Fruit fly (Drosophila melanogaster) whole organism, embryonic: ENCODE data around the gene CG43402.

Experiments used
- Antp ChIP-seq: fragments of 200-800 bp; sonication (Bioruptor generic); optimal IDR thresholded peaks from 3 replicates; lab custom pipeline; 2016; ENCODE audit warnings: missing biosample characterization, missing genetic modification characterization
- B-H1 ChIP-seq: fragments of 200-800 bp; sonication (Bioruptor generic); IDR thresholded peaks from 3 replicates; pipeline ENCODE4 v1.3.6; 2022; ENCODE audit warnings: missing biosample characterization, missing genetic modification characterization
- B-H2 ChIP-seq: fragments of 200-800 bp; sonication (Bioruptor generic); optimal IDR thresholded peaks from 2 replicates; lab custom pipeline; 2018; ENCODE audit warnings: missing biosample characterization, mild to moderate bottlenecking, missing genetic modification characterization
- CG10462 ChIP-seq: fragments of 200-800 bp; sonication (Bioruptor generic); optimal IDR thresholded peaks from 2 replicates; lab custom pipeline; 2016; ENCODE audit warnings: missing biosample characterization, missing genetic modification characterization
- CG10654 ChIP-seq: fragments of 200-800 bp; sonication (Bioruptor generic); optimal IDR thresholded peaks from 2 replicates; lab custom pipeline; 2016; ENCODE audit warnings: missing biosample characterization, missing genetic modification characterization
- CG11723 ChIP-seq: fragments of 200-800 bp; sonication (Bioruptor generic); optimal IDR thresholded peaks from 2 replicates; lab custom pipeline; 2017; ENCODE audit warnings: missing biosample characterization, mild to moderate bottlenecking, missing genetic modification characterization
- CG12155 ChIP-seq: fragments of 200-800 bp; sonication (Bioruptor generic); optimal IDR thresholded peaks from 3 replicates; lab custom pipeline; 2016; ENCODE audit warnings: missing biosample characterization, missing genetic modification characterization
- CG12219 ChIP-seq: fragments of 200-800 bp; sonication (Bioruptor generic); optimal IDR thresholded peaks from 3 replicates; lab custom pipeline; 2018; ENCODE audit warnings: missing biosample characterization, mild to moderate bottlenecking, missing genetic modification characterization
- CG12942 ChIP-seq: fragments of 200-800 bp; sonication (Bioruptor generic); optimal IDR thresholded peaks from 3 replicates; lab custom pipeline; 2016; ENCODE audit warnings: missing biosample characterization, missing genetic modification characterization
- CG13296 ChIP-seq: fragments of 200-800 bp; sonication (Bioruptor generic); optimal IDR thresholded peaks from 3 replicates; lab custom pipeline; 2018; ENCODE audit warnings: missing biosample characterization, mild to moderate bottlenecking, missing genetic modification characterization
- CG13424 ChIP-seq: fragments of 200-800 bp; sonication (Bioruptor generic); optimal IDR thresholded peaks from 2 replicates; lab custom pipeline; 2019; ENCODE audit warnings: missing biosample characterization, mild to moderate bottlenecking, missing genetic modification characterization, moderate library complexity
- CG14050 ChIP-seq: fragments of 200-800 bp; sonication (Bioruptor generic); IDR thresholded peaks from 3 replicates; pipeline ENCODE4 v1.3.6; 2022; ENCODE audit warnings: missing biosample characterization, missing genetic modification characterization
- CG15073 ChIP-seq: fragments of 200-800 bp; sonication (Bioruptor generic); optimal IDR thresholded peaks from 2 replicates; lab custom pipeline; 2016; ENCODE audit warnings: missing biosample characterization, missing genetic modification characterization
- CG17186 ChIP-seq: fragments of 200-800 bp; sonication (Bioruptor generic); optimal IDR thresholded peaks from 3 replicates; lab custom pipeline; 2017; ENCODE audit warnings: missing biosample characterization, missing genetic modification reagents, missing genetic modification characterization
- CG17829 ChIP-seq: fragments of 200-800 bp; optimal IDR thresholded peaks from 2 replicates; lab custom pipeline; 2019; ENCODE audit warnings: missing biosample characterization, mild to moderate bottlenecking, missing genetic modification characterization, moderate library complexity
- CG18619 ChIP-seq: fragments of 200-800 bp; sonication (Bioruptor generic); optimal IDR thresholded peaks from 3 replicates; lab custom pipeline; 2017; ENCODE audit warnings: missing biosample characterization, mild to moderate bottlenecking, missing genetic modification characterization
- CG30403 ChIP-seq: fragments of 200-800 bp; sonication (Bioruptor generic); optimal IDR thresholded peaks from 3 replicates; lab custom pipeline; 2016; ENCODE audit warnings: missing biosample characterization, missing genetic modification characterization
- CG31388 ChIP-seq: fragments of 200-800 bp; sonication (Bioruptor generic); optimal IDR thresholded peaks from 2 replicates; lab custom pipeline; 2016; ENCODE audit warnings: missing biosample characterization, missing genetic modification characterization
- CG31441 ChIP-seq: fragments of 200-800 bp; sonication (Bioruptor generic); IDR thresholded peaks from 2 replicates; pipeline ENCODE4 v1.3.6; 2022; ENCODE audit warnings: missing biosample characterization, missing genetic modification characterization
- CG4282 ChIP-seq: fragments of 200-800 bp; sonication (Bioruptor generic); optimal IDR thresholded peaks from 2 replicates; lab custom pipeline; 2016; ENCODE audit warnings: missing biosample characterization, missing genetic modification characterization
- CG5180 ChIP-seq: fragments of 200-800 bp; sonication (Bioruptor generic); optimal IDR thresholded peaks from 3 replicates; lab custom pipeline; 2017; ENCODE audit warnings: missing biosample characterization, missing genetic modification characterization, mild to moderate bottlenecking, moderate library complexity, missing genetic modification reagents
- CG5245 ChIP-seq: fragments of 200-800 bp; sonication (Bioruptor generic); optimal IDR thresholded peaks from 3 replicates; lab custom pipeline; 2016; ENCODE audit warnings: missing biosample characterization, missing genetic modification characterization
- CG7357 ChIP-seq: fragments of 200-800 bp; sonication (Bioruptor generic); IDR thresholded peaks from 3 replicates; pipeline ENCODE4 v1.3.6; 2022; ENCODE audit warnings: missing biosample characterization, missing genetic modification characterization
- CG8290 ChIP-seq, 3 experiments: fragments of 200-800 bp; sonication (Bioruptor generic); optimal IDR thresholded peaks; 2 replicates each; lab custom pipeline; 2016 to 2019; ENCODE audit warnings: missing biosample characterization in 3 of 3, missing genetic modification characterization in 3 of 3, mild to moderate bottlenecking in 2 of 3, moderate library complexity in 1 of 3
- CoRest ChIP-seq: fragments of 200-800 bp; sonication (Bioruptor generic); optimal IDR thresholded peaks from 3 replicates; lab custom pipeline; 2018; ENCODE audit warnings: missing biosample characterization, mild to moderate bottlenecking, missing genetic modification characterization, moderate library complexity
- D ChIP-seq, 2 experiments: fragments of 200-800 bp in 1 of 2; fragments of >200 bp in 1 of 2; sonication (Bioruptor generic) in 1 of 2; optimal IDR thresholded peaks; 2 replicates in 1 of 2; 3 replicates in 1 of 2; lab custom pipeline; 2017; ENCODE audit warnings: mild to moderate bottlenecking in 1 of 2, missing biosample characterization in 1 of 2, missing genetic modification characterization in 1 of 2, missing genetic modification reagents in 1 of 2
- Dip3 ChIP-seq: fragments of 200-800 bp; sonication (Bioruptor generic); optimal IDR thresholded peaks from 3 replicates; lab custom pipeline; 2016; ENCODE audit warnings: missing biosample characterization, missing genetic modification characterization
- Dref ChIP-seq: fragments of 200-800 bp; sonication (Bioruptor generic); IDR thresholded peaks from 2 replicates; pipeline ENCODE4 v1.3.6; 2022; ENCODE audit warnings: missing biosample characterization, missing genetic modification characterization
- Lim3 ChIP-seq: fragments of 200-800 bp; sonication (Bioruptor generic); IDR thresholded peaks from 2 replicates; pipeline ENCODE4 v1.3.6; 2022; ENCODE audit warnings: missing biosample characterization, missing genetic modification characterization
- MBD-R2 ChIP-seq: fragments of 200-800 bp; sonication (Bioruptor generic); IDR thresholded peaks from 2 replicates; pipeline ENCODE4 v1.3.6; 2022; ENCODE audit warnings: missing biosample characterization, missing genetic modification characterization
- NC2β ChIP-seq: fragments of 200-800 bp; sonication (Bioruptor generic); optimal IDR thresholded peaks from 2 replicates; lab custom pipeline; 2016; ENCODE audit warnings: missing biosample characterization, missing genetic modification characterization
- Opbp ChIP-seq: fragments of 200-800 bp; sonication (Bioruptor generic); IDR thresholded peaks from 3 replicates; pipeline ENCODE4 v1.3.6; 2022; ENCODE audit warnings: missing biosample characterization, missing genetic modification characterization; ENCODE audit not compliant: partially characterized antibody
- Poxn ChIP-seq: fragments of 200-800 bp; sonication (Bioruptor generic); IDR thresholded peaks from 2 replicates; pipeline ENCODE4 v1.3.6; 2022; ENCODE audit warnings: missing biosample characterization, missing genetic modification characterization
- Rfx ChIP-seq: fragments of 200-800 bp; sonication (Bioruptor generic); IDR thresholded peaks from 2 replicates; pipeline ENCODE4 v1.3.6; 2022; ENCODE audit warnings: missing biosample characterization, missing genetic modification characterization
- Six4 ChIP-seq: fragments of 200-800 bp; sonication (Bioruptor generic); optimal IDR thresholded peaks from 2 replicates; lab custom pipeline; 2016; ENCODE audit warnings: missing biosample characterization, missing genetic modification characterization
- Trl ChIP-seq, 3 experiments: fragments of >200 bp in 2 of 3; fragments of 200-800 bp in 1 of 3; sonication (Bioruptor generic) in 1 of 3; optimal IDR thresholded peaks; 2 replicates in 1 of 3; 3 replicates in 2 of 3; lab custom pipeline; 2016 to 2017; ENCODE audit warnings: missing biosample characterization in 1 of 3, missing genetic modification characterization in 1 of 3
- bcd ChIP-seq: fragments of 200-800 bp; sonication (Bioruptor generic); optimal IDR thresholded peaks from 2 replicates; lab custom pipeline; 2017; ENCODE audit warnings: missing biosample characterization, mild to moderate bottlenecking, missing genetic modification characterization
- cad ChIP-seq: fragments of >200 bp; optimal IDR thresholded peaks from 2 replicates; lab custom pipeline; 2017; ENCODE audit warnings: missing biosample characterization, missing genetic modification characterization
- cato ChIP-seq: fragments of 200-800 bp; sonication (Bioruptor generic); optimal IDR thresholded peaks from 2 replicates; lab custom pipeline; 2016; ENCODE audit warnings: missing biosample characterization, missing genetic modification characterization, borderline replicate concordance
- dimm ChIP-seq: fragments of 200-800 bp; sonication (Bioruptor generic); IDR thresholded peaks from 2 replicates; pipeline ENCODE4 v1.3.6; 2022; ENCODE audit warnings: missing biosample characterization, missing genetic modification characterization
- ftz-f1 ChIP-seq: fragments of 200-800 bp; sonication (Bioruptor generic); optimal IDR thresholded peaks from 2 replicates; lab custom pipeline; 2016; ENCODE audit warnings: missing biosample characterization, missing genetic modification characterization
- her ChIP-seq: fragments of 200-800 bp; sonication (Bioruptor generic); optimal IDR thresholded peaks from 2 replicates; lab custom pipeline; 2016; ENCODE audit warnings: missing biosample characterization, missing genetic modification characterization
- knrl ChIP-seq: fragments of 200-800 bp; sonication (Bioruptor generic); IDR thresholded peaks from 3 replicates; pipeline ENCODE4 v1.3.6; 2022; ENCODE audit warnings: missing biosample characterization, missing genetic modification characterization; ENCODE audit not compliant: partially characterized antibody
- lab ChIP-seq: fragments of 200-800 bp; sonication (Bioruptor generic); optimal IDR thresholded peaks from 3 replicates; lab custom pipeline; 2017; ENCODE audit warnings: missing biosample characterization, missing genetic modification characterization, mild to moderate bottlenecking, moderate library complexity, missing genetic modification reagents
- lbe ChIP-seq: fragments of 200-800 bp; sonication (Bioruptor generic); optimal IDR thresholded peaks from 2 replicates; lab custom pipeline; 2016; ENCODE audit warnings: missing biosample characterization, mild to moderate bottlenecking, missing genetic modification characterization
- pnt ChIP-seq: fragments of 200-800 bp; sonication (Bioruptor generic); optimal IDR thresholded peaks from 3 replicates; lab custom pipeline; 2016; ENCODE audit warnings: missing biosample characterization, missing genetic modification characterization
- repo ChIP-seq: fragments of 200-800 bp; sonication (Bioruptor generic); optimal IDR thresholded peaks from 2 replicates; lab custom pipeline; 2016; ENCODE audit warnings: missing biosample characterization, missing genetic modification characterization
- slp2 ChIP-seq: fragments of 200-800 bp; sonication (Bioruptor generic); optimal IDR thresholded peaks from 2 replicates; lab custom pipeline; 2016; ENCODE audit warnings: missing biosample characterization, missing genetic modification characterization
- tll ChIP-seq, 2 experiments: fragments of 200-800 bp in 1 of 2; fragments of >200 bp in 1 of 2; sonication (Bioruptor generic) in 1 of 2; optimal IDR thresholded peaks; 2 replicates each; lab custom pipeline; 2017 to 2019; ENCODE audit warnings: missing biosample characterization in 2 of 2, missing genetic modification characterization in 2 of 2, mild to moderate bottlenecking in 1 of 2, moderate library complexity in 1 of 2
- vvl ChIP-seq: fragments of 200-800 bp; sonication (Bioruptor generic); IDR thresholded peaks from 2 replicates; pipeline ENCODE4 v1.3.6; 2022; ENCODE audit warnings: missing biosample characterization, missing genetic modification characterization

Gene CG43402

DNA sequence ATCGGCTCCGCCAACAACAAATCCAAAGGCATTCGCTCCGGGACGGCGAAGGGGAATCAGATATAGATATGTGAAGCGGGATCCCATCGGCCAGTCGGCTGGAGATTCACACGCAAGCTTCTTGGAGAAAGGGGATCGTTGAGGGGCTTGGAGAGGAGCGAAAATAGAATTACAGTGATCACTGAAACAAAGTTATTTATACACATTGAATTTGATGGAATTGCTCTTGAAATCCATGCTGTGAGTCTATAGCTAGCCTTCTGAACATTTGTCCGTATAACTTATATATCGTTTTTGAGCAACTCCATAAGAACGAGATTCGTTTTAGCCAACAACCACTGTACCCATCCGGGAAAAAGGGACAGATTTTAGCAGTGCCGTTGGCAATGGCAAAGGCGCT lies 17.6 kb upstream of the CG43402 start (continued):
- TF ChIP-seq CG10654 (GFP tag; lab: Kevin White, UChicago) (no peak), CG12155 (GFP tag; lab: Kevin White, UChicago) (peak; percentile 7), CG5245 (GFP tag; lab: Kevin White, UChicago) (peak; percentile 31), Poxn (GFP tag; lab: Robert Waterston, UW) (no peak), NC2β (GFP tag; lab: Kevin White, UChicago) (peak; percentile 28), Dref (GFP tag; lab: Robert Waterston, UW) (no peak), bcd (GFP tag; lab: Kevin White, UChicago) (no peak), CG17829 (tag; lab: Kevin White, UChicago) (peak; percentile 10), vvl (GFP tag; lab: Robert Waterston, UW) (peak; percentile 47), CG13424 (tag; lab: Kevin White, UChicago) (peak; percentile 1), CG15073 (peak; percentile 10), ftz-f1 (no peak), B-H1 (GFP tag; lab: Robert Waterston, UW) (no peak), cato (GFP tag; lab: Kevin White, UChicago) (peak; percentile 6), knrl (no peak), Six4 (GFP tag; lab: Kevin White, UChicago) (no peak), CG7357 (0 out of 3 replicates have a peak, but pooled peaks have one; percentile 21), D (optimal IDR thresholded peaks at IDR 0.05; lab: Kevin White, UChicago) (no peak), D (GFP tag; optimal IDR thresholded peaks at IDR 0.05; lab: Kevin White, UChicago) (no peak), cad (GFP tag; lab: Kevin White, UChicago) (no peak), MBD-R2 (GFP tag; lab: Robert Waterston, UW) (no peak), CG13296 (no peak), Lim3 (GFP tag; lab: Robert Waterston, UW) (peak; percentile 50; the same call in 1 of the 2 replicates), CoRest (peak; percentile 35), B-H2 (GFP tag; lab: Kevin White, UChicago) (no peak), CG31388 (no peak), tll (GFP tag; optimal IDR thresholded peaks at IDR 0.05; lab: Kevin White, UChicago) (no peak), lbe (GFP tag; lab: Kevin White, UChicago) (peak; percentile 77), pnt (no peak), CG4282 (GFP tag; lab: Kevin White, UChicago) (no peak), CG11723 (GFP tag; lab: Kevin White, UChicago) (no peak), Dip3 (no peak), dimm (GFP tag; lab: Robert Waterston, UW) (0 out of 2 replicates have a peak, but pooled peaks have one; percentile 47), CG17186 (GFP tag; lab: Kevin White, UChicago) (no peak), CG18619 (GFP tag; lab: Kevin White, UChicago) (no peak), CG10462 (GFP tag; lab: Kevin White, UChicago) (peak; percentile 16), Antp (GFP tag; lab: Kevin White, UChicago) (peak; percentile 18), Opbp (no peak), CG8290 (GFP tag; optimal IDR thresholded peaks at IDR 0.05; lab: Kevin White, UChicago) (no peak), CG8290 (tag; optimal IDR thresholded peaks at IDR 0.05; lab: Kevin White, UChicago) (peak in 1 of 2 experiments; percentile 41), CG31441 (GFP tag; lab: Robert Waterston, UW) (no peak), repo (no peak), CG14050 (GFP tag; lab: Robert Waterston, UW) (no peak), her (GFP tag; lab: Kevin White, UChicago) (peak; percentile 13), CG12942 (GFP tag; lab: Kevin White, UChicago) (peak; percentile 35), CG5180 (no peak), lab (GFP tag; lab: Kevin White, UChicago) (peak; percentile 17), CG12219 (GFP tag; lab: Kevin White, UChicago) (no peak), CG30403 (GFP tag; lab: Kevin White, UChicago) (peak; percentile 41), Trl (optimal IDR thresholded peaks at IDR 0.05; lab: Kevin White, UChicago) (no peak), Trl (GFP tag; optimal IDR thresholded peaks at IDR 0.05; lab: Kevin White, UChicago) (peak; percentile 49), Rfx (GFP tag; lab: Robert Waterston, UW) (peak; percentile 38; the same call in 1 of the 2 replicates), slp2 (GFP tag; lab: Kevin White, UChicago) (no peak)
